Worm (Caenorhabditis elegans): ENCODE data around the gene nhr-8.

Gene nhr-8

DNA sequence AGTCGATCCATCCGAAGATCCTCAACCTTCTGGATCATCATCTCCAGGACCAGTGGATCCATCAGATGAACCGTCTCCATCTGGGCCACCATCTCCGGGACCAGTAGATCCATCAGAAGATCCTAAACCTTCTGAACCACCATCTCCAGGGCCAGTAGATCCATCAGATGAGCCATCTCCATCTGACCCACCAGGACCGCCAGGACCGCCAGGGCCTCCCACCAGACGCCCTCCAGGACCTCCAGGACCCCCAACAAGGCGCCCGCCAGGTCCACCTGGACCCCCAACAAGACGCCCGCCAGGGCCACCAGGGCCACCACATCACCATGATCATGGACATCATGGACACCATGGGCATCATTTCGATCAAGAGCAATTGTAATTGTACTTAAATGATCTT, 16.5 kb downstream of the nhr-8 start:
- TF ChIP-seq egrh-3 (GFP tag; IDR thresholded peaks at IDR 0.05) (peak; percentile 86; the same call in 1 of the 2 replicates), snpc-1.1 (tag; optimal IDR thresholded peaks at IDR 0.05; ENCODE audit: insufficient read depth) (no peak), zfh-2 (GFP tag; conservative IDR thresholded peaks at IDR 0.05) (peak; percentile 88), ceh-40 (GFP tag; IDR thresholded peaks at IDR 0.05) (no peak)

DNA sequence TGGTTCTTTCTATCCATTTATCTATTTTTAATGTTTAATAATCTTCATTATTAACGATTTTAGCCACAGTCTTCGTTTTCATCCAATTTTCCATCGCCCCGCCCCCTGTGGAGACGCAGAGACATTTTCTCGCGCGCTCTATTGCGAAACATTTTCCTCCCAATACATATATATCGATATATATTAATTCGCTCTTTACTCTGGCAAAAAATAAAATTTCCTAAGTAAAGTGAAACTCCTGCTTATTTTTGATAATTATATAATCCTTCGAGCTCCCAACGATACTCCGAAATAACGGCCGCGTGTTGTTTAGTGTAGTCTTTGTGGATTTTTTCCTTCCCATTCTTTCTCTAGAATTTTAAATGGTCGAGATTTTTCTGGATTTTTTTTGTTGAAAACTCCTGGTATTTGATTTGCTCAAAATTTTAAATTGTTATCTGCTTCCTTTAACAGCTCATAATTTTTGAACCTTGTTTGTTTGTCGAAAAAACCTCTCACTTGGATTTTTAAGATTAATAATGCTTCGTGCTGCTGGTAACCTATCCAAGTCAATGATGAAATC, 17.7 kb downstream of the nhr-8 start, which contains the start of gene sucg-1:
Gene sucg-1 (plus strand): TSS at position 512 of the 562 bp plus-strand sequence.
- TF ChIP-seq attf-3 (GFP tag; conservative IDR thresholded peaks at IDR 0.05) (peak; percentile 79), sdz-38 (tag; optimal IDR thresholded peaks at IDR 0.05) (no peak), F37B4.10 (GFP tag; IDR thresholded peaks at IDR 0.05) (no peak), T26A5.8 (tag; optimal IDR thresholded peaks at IDR 0.05) (no peak), athp-1 (tag; optimal IDR thresholded peaks at IDR 0.05) (no peak), F52B5.7 (tag; optimal IDR thresholded peaks at IDR 0.05) (no peak), ztf-28 (GFP tag; IDR thresholded peaks at IDR 0.05) (no peak), hrde-1 (tag; optimal IDR thresholded peaks at IDR 0.05; ENCODE audit: borderline replicate concordance) (no peak), zim-3 (tag; optimal IDR thresholded peaks at IDR 0.05) (no peak), cebp-2 (GFP tag; IDR thresholded peaks at IDR 0.05) (no peak), cebp-1 (GFP tag; IDR thresholded peaks at IDR 0.05) (peak; percentile 84), cebp-1 (tag; optimal IDR thresholded peaks at IDR 0.05) (peak; percentile 91), snpc-1.1 (tag; optimal IDR thresholded peaks at IDR 0.05; ENCODE audit: insufficient read depth) (no peak), F39B2.1 (GFP tag; IDR thresholded peaks at IDR 0.05) (no peak), madf-6 (GFP tag; IDR thresholded peaks at IDR 0.05) (no peak), hlh-12 (tag; optimal IDR thresholded peaks at IDR 0.05) (no peak), mcd-1 (GFP tag; IDR thresholded peaks at IDR 0.05) (no peak), hmg-1.2 (GFP tag; IDR thresholded peaks at IDR 0.05) (peak; percentile 37; the same call in 1 of the 2 replicates), ama-1 (optimal IDR thresholded peaks at IDR 0.05) (no peak), ama-1 (GFP tag; optimal IDR thresholded peaks at IDR 0.05) (no peak), B0261.1 (tag; optimal IDR thresholded peaks at IDR 0.05) (no peak), hsf-1 (GFP tag; IDR thresholded peaks at IDR 0.05) (no peak), ceh-91 (GFP tag; IDR thresholded peaks at IDR 0.05) (no peak), aptf-2 (GFP tag; conservative IDR thresholded peaks at IDR 0.05) (no peak), ccch-3 (GFP tag; optimal IDR thresholded peaks at IDR 0.05) (no peak)

DNA sequence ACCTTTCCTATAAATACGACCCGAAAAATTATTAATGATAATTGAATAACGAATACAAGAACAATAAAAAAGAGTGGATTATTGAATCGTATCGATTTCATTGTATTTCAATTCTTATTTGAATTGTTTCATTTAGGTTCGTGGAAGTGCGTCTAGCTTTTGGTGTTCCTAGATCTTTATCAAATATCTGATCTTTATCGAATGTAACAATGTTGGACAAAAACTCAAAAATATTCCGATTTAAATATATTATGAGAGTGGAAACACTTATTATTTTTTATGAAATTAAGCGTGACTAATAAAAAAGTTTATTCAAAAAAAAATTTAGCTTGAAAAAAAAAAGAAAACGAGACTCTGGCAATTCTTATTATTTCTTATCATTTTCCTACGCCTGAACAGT, 21.2 kb downstream of the nhr-8 start, which contains the start of the genes C50F7.9 and C50F7.3:
Gene C50F7.9 (minus strand): TSS at position 101 of the 400 bp plus-strand sequence.
Gene C50F7.3 (plus strand): TSS at position 370 of the 400 bp plus-strand sequence.
- TF ChIP-seq hlh-12 (tag; optimal IDR thresholded peaks at IDR 0.05), result no peak
- TF ChIP-seq attf-5 (GFP tag; optimal IDR thresholded peaks at IDR 0.05), result no peak
- TF ChIP-seq lsl-1 (GFP tag; optimal IDR thresholded peaks at IDR 0.05), result no peak
- no peak for TF ChIP-seq cebp-1 (GFP tag; IDR thresholded peaks at IDR 0.05)
- no peak for TF ChIP-seq cebp-1 (tag; optimal IDR thresholded peaks at IDR 0.05)
- TF ChIP-seq nhr-80 (tag; optimal IDR thresholded peaks at IDR 0.05), result no peak
- no peak for TF ChIP-seq zfh-2 (GFP tag; conservative IDR thresholded peaks at IDR 0.05)
- TF ChIP-seq nfya-2 (GFP tag; IDR thresholded peaks at IDR 0.05), result no peak

DNA sequence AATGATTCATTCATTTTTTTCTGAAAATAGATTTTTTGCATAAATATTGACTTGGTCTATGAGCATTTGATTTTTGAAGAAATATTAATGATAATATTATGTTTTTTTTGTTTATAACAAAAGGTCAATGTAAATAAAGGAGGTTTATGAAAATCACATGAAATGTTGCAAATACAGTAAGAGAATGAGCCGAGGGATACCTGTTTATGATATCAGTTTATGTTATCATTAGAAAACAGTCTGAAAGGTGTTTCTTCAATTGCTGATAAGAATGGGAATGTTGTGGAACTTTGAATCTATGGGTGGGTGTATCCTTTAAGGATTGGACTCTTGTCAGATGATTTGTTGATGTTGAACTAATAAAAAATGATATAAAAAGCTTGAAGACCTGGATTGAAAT, 23.4 kb downstream of the nhr-8 start:
- TF ChIP-seq lin-40 (tag; optimal IDR thresholded peaks at IDR 0.05), result no peak
- TF ChIP-seq Y56A3A.18 (GFP tag; IDR thresholded peaks at IDR 0.05), result no peak
- TF ChIP-seq F49E8.2 (tag; optimal IDR thresholded peaks at IDR 0.05; ENCODE audit: insufficient read depth), result no peak
- TF ChIP-seq unc-130 (GFP tag; optimal IDR thresholded peaks at IDR 0.05), result no peak
- no peak for TF ChIP-seq ekl-4 (GFP tag; IDR thresholded peaks at IDR 0.05)
- TF ChIP-seq ceh-40 (GFP tag; IDR thresholded peaks at IDR 0.05), result no peak
- TF ChIP-seq madf-6 (GFP tag; IDR thresholded peaks at IDR 0.05), result no peak
- no peak for TF ChIP-seq tbp1 (GFP tag; optimal IDR thresholded peaks at IDR 0.05)
- no peak for TF ChIP-seq zim-3 (tag; optimal IDR thresholded peaks at IDR 0.05)
- no peak for TF ChIP-seq akir-1 (GFP tag; optimal IDR thresholded peaks at IDR 0.05)
- TF ChIP-seq F22D6.2 (tag; optimal IDR thresholded peaks at IDR 0.05), result no peak
- no peak for TF ChIP-seq chd-7 (tag; optimal IDR thresholded peaks at IDR 0.05)
- TF ChIP-seq let-607 (tag; optimal IDR thresholded peaks at IDR 0.05), result no peak
- TF ChIP-seq lir-1 (GFP tag; conservative IDR thresholded peaks at IDR 0.05), result no peak

All from whole organism, young adult.